Worm (Caenorhabditis elegans) whole organism, L2 larva: ENCODE results near the gene set-30.
A peak's percentile ranks its signal among the peaks of the same experiment; 100 is the strongest.

Source experiments
- F13H6.1 ChIP-seq: sonication (generic microtip); optimal IDR thresholded peaks from 2 replicates; lab custom pipeline; 2016; ENCODE audit warnings: missing genetic modification characterization, missing compliant biosample characterization
- R02D3.7 ChIP-seq: fragments of 150-350 bp; optimal IDR thresholded peaks from 2 replicates; lab custom pipeline; 2014; ENCODE audit warnings: missing biosample characterization, missing genetic modification characterization
- Y55F3AM.14 ChIP-seq: fragments of 200-800 bp; sonication (Bioruptor generic); optimal IDR thresholded peaks from 2 replicates; lab custom pipeline; 2018; ENCODE audit warnings: mild to moderate bottlenecking, missing genetic modification characterization, missing compliant biosample characterization
- ZK546.5 ChIP-seq: sonication (generic microtip); optimal IDR thresholded peaks from 2 replicates; lab custom pipeline; 2017; ENCODE audit warnings: missing biosample characterization, missing genetic modification characterization
- aly-2 ChIP-seq: fragments of 150-350 bp; optimal IDR thresholded peaks from 2 replicates; lab custom pipeline; 2014; ENCODE audit warnings: missing biosample characterization, missing genetic modification characterization
- ama-1 ChIP-seq: fragments of 150-350 bp; optimal IDR thresholded peaks from 2 replicates; lab custom pipeline; 2018; ENCODE audit warnings: inconsistent platforms
- ceh-16 ChIP-seq: fragments of 150-350 bp; optimal IDR thresholded peaks from 2 replicates; lab custom pipeline; 2014; ENCODE audit warnings: missing biosample characterization, missing genetic modification characterization
- ceh-82 ChIP-seq: fragments of 150-350 bp; optimal IDR thresholded peaks from 2 replicates; lab custom pipeline; 2014; ENCODE audit warnings: missing biosample characterization, missing genetic modification characterization
- egl-27 ChIP-seq: sonication (generic microtip); optimal IDR thresholded peaks from 3 replicates; lab custom pipeline; 2017; ENCODE audit warnings: missing biosample characterization, missing genetic modification reagents, missing genetic modification characterization
- elt-3 ChIP-seq: sonication (generic microtip); optimal IDR thresholded peaks from 2 replicates; lab custom pipeline; 2017; ENCODE audit warnings: missing biosample characterization, missing genetic modification characterization
- fos-1 ChIP-seq: fragments of 150-350 bp; optimal IDR thresholded peaks from 2 replicates; lab custom pipeline; 2014; ENCODE audit warnings: missing biosample characterization, missing genetic modification characterization
- lin-11 ChIP-seq: fragments of 150-350 bp; sonication (generic microtip); optimal IDR thresholded peaks from 2 replicates; lab custom pipeline; 2014; ENCODE audit warnings: missing biosample characterization, missing genetic modification characterization, inconsistent platforms, mixed read lengths
- lin-39 ChIP-seq: fragments of 150-350 bp; optimal IDR thresholded peaks from 2 replicates; lab custom pipeline; 2014; ENCODE audit warnings: missing biosample characterization, missing genetic modification reagents, missing genetic modification characterization
- lsy-2 ChIP-seq, 2 experiments: fragments of 150-350 bp in 1 of 2; sonication (generic microtip) in 1 of 2; optimal IDR thresholded peaks; 2 replicates each; lab custom pipeline; 2014 to 2017; ENCODE audit warnings: missing biosample characterization in 2 of 2, missing genetic modification characterization in 2 of 2
- mab-5 ChIP-seq: fragments of 150-350 bp; optimal IDR thresholded peaks from 2 replicates; lab custom pipeline; 2014; ENCODE audit warnings: missing biosample characterization, missing genetic modification characterization
- mdl-1 ChIP-seq, 2 experiments: fragments of 150-350 bp in 1 of 2; sonication (generic microtip) in 1 of 2; optimal IDR thresholded peaks; 2 replicates each; lab custom pipeline; 2017; ENCODE audit warnings: missing biosample characterization in 2 of 2, missing genetic modification characterization in 2 of 2
- nhr-10 ChIP-seq: sonication (generic microtip); optimal IDR thresholded peaks from 2 replicates; lab custom pipeline; 2017; ENCODE audit warnings: missing biosample characterization, missing genetic modification characterization
- nhr-11 ChIP-seq: fragments of 150-350 bp; optimal IDR thresholded peaks from 2 replicates; lab custom pipeline; 2014; ENCODE audit warnings: missing biosample characterization, missing genetic modification characterization
- nhr-12 ChIP-seq: fragments of 150-350 bp; optimal IDR thresholded peaks from 2 replicates; lab custom pipeline; 2014; ENCODE audit warnings: missing biosample characterization, missing genetic modification characterization
- nhr-129 ChIP-seq: fragments of 150-350 bp; optimal IDR thresholded peaks from 2 replicates; lab custom pipeline; 2014; ENCODE audit warnings: missing biosample characterization, missing genetic modification characterization
- nhr-23 ChIP-seq: fragments of 150-350 bp; optimal IDR thresholded peaks from 2 replicates; lab custom pipeline; 2014; ENCODE audit warnings: missing biosample characterization, missing genetic modification reagents, missing genetic modification characterization
- nhr-237 ChIP-seq: fragments of 150-350 bp; optimal IDR thresholded peaks from 2 replicates; lab custom pipeline; 2014; ENCODE audit warnings: missing biosample characterization, missing genetic modification characterization
- nhr-25 ChIP-seq: fragments of 150-350 bp; sonication (generic microtip); optimal IDR thresholded peaks from 3 replicates; lab custom pipeline; 2014; ENCODE audit warnings: missing biosample characterization, missing genetic modification characterization
- nhr-6 ChIP-seq: fragments of 150-350 bp; optimal IDR thresholded peaks from 2 replicates; lab custom pipeline; 2014; ENCODE audit warnings: missing biosample characterization, missing genetic modification characterization
- nhr-77 ChIP-seq: fragments of 150-350 bp; optimal IDR thresholded peaks from 2 replicates; lab custom pipeline; 2014; ENCODE audit warnings: missing biosample characterization, missing genetic modification characterization
- peb-1 ChIP-seq: fragments of 150-350 bp; optimal IDR thresholded peaks from 2 replicates; lab custom pipeline; 2014; ENCODE audit warnings: missing biosample characterization, missing genetic modification characterization
- skn-1 ChIP-seq: sonication (generic microtip); optimal IDR thresholded peaks from 2 replicates; lab custom pipeline; 2017; ENCODE audit warnings: missing biosample characterization, missing genetic modification characterization
- sma-3 ChIP-seq: sonication (generic microtip); optimal IDR thresholded peaks from 2 replicates; lab custom pipeline; 2016; ENCODE audit warnings: missing genetic modification reagents, missing genetic modification characterization, missing compliant biosample characterization
- sma-9 ChIP-seq, 2 experiments: fragments of 150-350 bp in 1 of 2; sonication (generic microtip) in 1 of 2; optimal IDR thresholded peaks; 2 replicates each; lab custom pipeline; 2014 to 2016; ENCODE audit warnings: missing genetic modification characterization in 2 of 2, mild to moderate bottlenecking in 1 of 2, missing biosample characterization in 1 of 2, missing compliant biosample characterization in 1 of 2, missing genetic modification reagents in 1 of 2, moderate library complexity in 1 of 2
- unc-39 ChIP-seq: fragments of 150-350 bp; optimal IDR thresholded peaks from 2 replicates; lab custom pipeline; 2014; ENCODE audit warnings: missing biosample characterization, missing genetic modification characterization
- unc-55 ChIP-seq: fragments of 150-350 bp; sonication (generic microtip); optimal IDR thresholded peaks from 3 replicates; lab custom pipeline; 2014; ENCODE audit warnings: missing biosample characterization, missing genetic modification reagents, missing genetic modification characterization
- unc-62 ChIP-seq: fragments of 150-350 bp; optimal IDR thresholded peaks from 2 replicates; lab custom pipeline; 2014; ENCODE audit warnings: missing biosample characterization, missing genetic modification reagents, missing genetic modification characterization
- ztf-4 ChIP-seq: fragments of 150-350 bp; optimal IDR thresholded peaks from 2 replicates; lab custom pipeline; 2014; ENCODE audit warnings: missing biosample characterization, missing genetic modification characterization

The set-30 gene

DNA sequence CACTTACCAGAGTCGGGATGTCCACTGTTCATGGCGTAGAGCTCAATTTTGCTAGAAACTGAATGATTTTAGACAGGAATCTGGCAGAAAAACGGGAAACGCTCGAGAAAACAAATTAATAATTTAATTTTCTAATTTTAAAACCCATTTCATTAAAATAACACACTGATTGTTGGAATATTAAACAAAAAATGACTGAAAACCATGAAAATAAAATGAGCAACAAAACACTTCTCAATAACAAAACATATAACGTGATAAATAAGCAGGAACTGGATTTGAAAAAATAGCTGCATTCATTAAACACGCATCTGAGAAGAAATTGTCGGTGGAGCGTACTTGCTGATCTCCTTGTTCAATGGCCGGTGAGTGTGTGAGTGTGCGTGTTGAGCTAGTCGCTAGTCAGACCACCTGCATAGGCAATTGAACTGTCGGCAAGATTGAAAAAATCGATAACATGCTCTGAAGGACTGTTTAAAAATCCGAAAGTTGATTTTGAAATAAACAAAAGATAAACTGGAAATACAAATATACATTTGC lies 1.5 kb upstream of the set-30 start, which contains the start of gene ZC8.6 (continued):
- TF ChIP-seq ceh-16 (tag; lab: Kevin White, UChicago) (no peak), nhr-25 (peak; percentile 3)

ce11 chrX:5004940-5005339 lies 5.9 kb downstream of the set-30 start, which contains the start of gene hsd-2:
TSS of gene hsd-2 (plus strand) at chrX:5005240.
- no peak for TF ChIP-seq nhr-23 (tag; lab: Kevin White, UChicago)
- TF ChIP-seq, all 48 proteins: peak for 0

ce11 chrX:5006972-5007371 lies 7.9 kb downstream of the set-30 start:
- no peak for TF ChIP-seq nhr-237
- peak; percentile 25 for TF ChIP-seq fos-1 (tag; lab: Kevin White, UChicago)

DNA sequence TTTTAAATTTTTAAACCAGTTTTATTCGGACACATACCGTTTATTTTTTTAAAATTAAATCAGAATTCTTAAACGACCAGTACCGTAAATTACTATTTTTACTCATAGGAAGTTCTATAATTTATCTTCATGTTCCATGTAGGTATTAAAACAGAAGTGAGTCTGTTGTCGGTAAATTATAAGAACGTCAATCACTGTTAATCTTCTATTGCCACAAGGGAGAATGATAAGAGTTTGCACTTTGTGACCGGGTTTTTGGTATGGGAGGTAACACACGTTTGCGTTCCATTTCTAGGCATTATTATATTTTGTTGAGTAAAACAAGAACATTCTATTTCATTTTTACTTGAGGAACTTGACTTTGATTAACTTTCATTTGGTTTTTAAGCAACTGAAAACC lies 9.9 kb downstream of the set-30 start, which contains the start of gene hsd-3:
Gene hsd-3 (plus strand): TSS at position 301 of the 400 bp plus-strand sequence.
- no peak for TF ChIP-seq nhr-12
- no peak for TF ChIP-seq aly-2 (tag; lab: Kevin White, UChicago)
- no peak for TF ChIP-seq unc-39
- no peak for TF ChIP-seq ZK546.5 (tag; lab: Kevin White, UChicago)

ce11 chrX:5013826-5014225 lies 14.8 kb downstream of the set-30 start, which contains the start of gene ZC449.7:
TSS of gene ZC449.7 (plus strand) at chrX:5014074.
- no peak for TF ChIP-seq lin-11 (tag; lab: Kevin White, UChicago)
- TF ChIP-seq skn-1 (tag; lab: Kevin White, UChicago): no peak
- no peak for TF ChIP-seq nhr-11 (tag; lab: Kevin White, UChicago)
- no peak for TF ChIP-seq unc-55 (GFP tag; lab: Kevin White, UChicago)
- TF ChIP-seq Y55F3AM.14 (GFP tag; lab: Kevin White, UChicago): no peak
- TF ChIP-seq nhr-6 (tag; lab: Kevin White, UChicago): no peak
- no peak for TF ChIP-seq nhr-10 (tag; lab: Kevin White, UChicago)
- TF ChIP-seq fos-1 (tag; lab: Kevin White, UChicago): no peak
- TF ChIP-seq ztf-4 (tag; lab: Kevin White, UChicago): no peak
- TF ChIP-seq R02D3.7 (tag; lab: Kevin White, UChicago): no peak
- no peak for TF ChIP-seq ZK546.5 (tag; lab: Kevin White, UChicago)

ce11 chrX:5015775-5016174 lies 16.7 kb downstream of the set-30 start, which contains the start of gene ZC449.8:
TSS of gene ZC449.8 (plus strand) at chrX:5016075.
- TF ChIP-seq egl-27: no peak
- no peak for TF ChIP-seq unc-55 (GFP tag; lab: Kevin White, UChicago)
- no peak for TF ChIP-seq nhr-11 (tag; lab: Kevin White, UChicago)
- no peak for TF ChIP-seq R02D3.7 (tag; lab: Kevin White, UChicago)
- TF ChIP-seq mdl-1 (tag; optimal IDR thresholded peaks at IDR 0.05; lab: Kevin White, UChicago): no peak
- TF ChIP-seq lsy-2 (tag; optimal IDR thresholded peaks at IDR 0.05; lab: Kevin White, UChicago): no peak
- no peak for TF ChIP-seq nhr-23 (tag; lab: Kevin White, UChicago)
- no peak for TF ChIP-seq fos-1 (tag; lab: Kevin White, UChicago)
- TF ChIP-seq F13H6.1: no peak
- no peak for TF ChIP-seq peb-1 (tag; lab: Kevin White, UChicago)
- TF ChIP-seq elt-3 (tag; lab: Kevin White, UChicago): no peak
- no peak for TF ChIP-seq ceh-82
- no peak for TF ChIP-seq nhr-6 (tag; lab: Kevin White, UChicago)
- no peak for TF ChIP-seq ztf-4 (tag; lab: Kevin White, UChicago)
- TF ChIP-seq ZK546.5 (tag; lab: Kevin White, UChicago): no peak
- TF ChIP-seq unc-62 (GFP tag; lab: Kevin White, UChicago): no peak
- TF ChIP-seq, all 48 proteins: peak for 0

ce11 chrX:5017591-5017990 lies 18.5 kb downstream of the set-30 start, which contains the start of gene sek-3:
TSS of gene sek-3 (plus strand) at chrX:5017891.
- TF ChIP-seq ztf-4 (tag; lab: Kevin White, UChicago) (no peak), nhr-237 (no peak), nhr-12 (no peak), lin-39 (no peak), mab-5 (tag; lab: Kevin White, UChicago) (no peak), R02D3.7 (tag; lab: Kevin White, UChicago) (no peak), nhr-77 (no peak), sma-9 (GFP tag; optimal IDR thresholded peaks at IDR 0.05; lab: Kevin White, UChicago) (no peak), sma-9 (tag; optimal IDR thresholded peaks at IDR 0.05; lab: Kevin White, UChicago) (no peak), ama-1 (no peak), sma-3 (GFP tag; lab: Kevin White, UChicago) (no peak), aly-2 (tag; lab: Kevin White, UChicago) (no peak), peb-1 (tag; lab: Kevin White, UChicago) (no peak), nhr-129 (tag; lab: Kevin White, UChicago) (no peak), elt-3 (tag; lab: Kevin White, UChicago) (no peak), nhr-6 (tag; lab: Kevin White, UChicago) (no peak), ceh-16 (tag; lab: Kevin White, UChicago) (no peak), unc-55 (GFP tag; lab: Kevin White, UChicago) (no peak)
